Worm (Caenorhabditis elegans) whole organism, L1 larva: ENCODE results near the gene K01A2.4.
A peak's percentile ranks its signal among the peaks of the same experiment; 100 is the strongest.

Experiments
- C04F5.9 ChIP-seq: sonication (generic microtip); optimal IDR thresholded peaks from 2 replicates; lab custom pipeline; 2016; ENCODE audit warnings: missing genetic modification characterization, missing compliant biosample characterization
- F16B12.6 ChIP-seq: fragments of 150-350 bp; optimal IDR thresholded peaks from 2 replicates; lab custom pipeline; 2014; ENCODE audit warnings: missing biosample characterization, missing genetic modification characterization
- aha-1 ChIP-seq: fragments of 150-350 bp; optimal IDR thresholded peaks from 2 replicates; lab custom pipeline; 2014; ENCODE audit warnings: missing biosample characterization, missing genetic modification characterization
- alr-1 ChIP-seq: fragments of 200-800 bp; sonication (Bioruptor generic); optimal IDR thresholded peaks from 2 replicates; lab custom pipeline; 2018; ENCODE audit warnings: borderline replicate concordance, mild to moderate bottlenecking, missing genetic modification characterization, missing compliant biosample characterization
- blmp-1 ChIP-seq: fragments of 150-350 bp; optimal IDR thresholded peaks from 2 replicates; lab custom pipeline; 2014; ENCODE audit warnings: missing biosample characterization, missing genetic modification characterization
- ceh-63 ChIP-seq: fragments of 200-800 bp; sonication (Bioruptor generic); optimal IDR thresholded peaks from 2 replicates; lab custom pipeline; 2018; ENCODE audit warnings: mild to moderate bottlenecking, missing genetic modification characterization, missing compliant biosample characterization
- ceh-8 ChIP-seq: fragments of 200-800 bp; sonication (Bioruptor generic); optimal IDR thresholded peaks from 2 replicates; lab custom pipeline; 2018; ENCODE audit warnings: mild to moderate bottlenecking, missing genetic modification characterization, moderate library complexity, missing compliant biosample characterization
- ceh-82 ChIP-seq, 3 experiments: fragments of 150-350 bp in 1 of 3; sonication (generic microtip) in 2 of 3; optimal IDR thresholded peaks; 2 replicates each; lab custom pipeline; 2014 to 2017; ENCODE audit warnings: missing biosample characterization in 3 of 3, missing genetic modification characterization in 3 of 3
- ces-1 ChIP-seq: fragments of 150-350 bp; optimal IDR thresholded peaks from 2 replicates; lab custom pipeline; 2014; ENCODE audit warnings: missing biosample characterization, missing genetic modification reagents, missing genetic modification characterization
- dpl-1 ChIP-seq, 3 experiments: fragments of 150-350 bp in 2 of 3; sonication (generic microtip) in 1 of 3; optimal IDR thresholded peaks; 2 replicates each; lab custom pipeline; 2014 to 2017; ENCODE audit warnings: missing biosample characterization in 3 of 3, missing genetic modification characterization in 3 of 3, missing genetic modification reagents in 3 of 3
- dsc-1 ChIP-seq: sonication (generic microtip); optimal IDR thresholded peaks from 2 replicates; lab custom pipeline; 2016; ENCODE audit warnings: mild to moderate bottlenecking, missing genetic modification characterization, missing compliant biosample characterization
- efl-1 ChIP-seq, 4 experiments: fragments of 150-350 bp; optimal IDR thresholded peaks in 3 of 4; peaks in 1 of 4; 1 replicate in 1 of 4; 2 replicates in 3 of 4; lab custom pipeline; 2014; ENCODE audit warnings: missing biosample characterization in 2 of 4, missing genetic modification characterization in 2 of 4, missing genetic modification reagents in 2 of 4
- elt-2 ChIP-seq: sonication (generic microtip); optimal IDR thresholded peaks from 2 replicates; lab custom pipeline; 2016; ENCODE audit warnings: missing genetic modification characterization, mild to moderate bottlenecking, inconsistent platforms, missing compliant biosample characterization, missing genetic modification reagents
- elt-3 ChIP-seq, 6 experiments: fragments of 150-350 bp in 1 of 6; sonication (generic microtip); optimal IDR thresholded peaks; 2 replicates each; lab custom pipeline; 2017 to 2018; ENCODE audit warnings: missing biosample characterization in 6 of 6, missing genetic modification characterization in 6 of 6, inconsistent platforms in 1 of 6
- hlh-17 ChIP-seq: fragments of 200-800 bp; sonication (Bioruptor generic); optimal IDR thresholded peaks from 2 replicates; lab custom pipeline; 2018; ENCODE audit warnings: missing genetic modification characterization, mild to moderate bottlenecking, missing compliant biosample characterization, moderate library complexity, borderline replicate concordance
- hlh-4 ChIP-seq: sonication (generic microtip); optimal IDR thresholded peaks from 2 replicates; lab custom pipeline; 2016; ENCODE audit warnings: mild to moderate bottlenecking, missing genetic modification characterization, missing compliant biosample characterization
- isw-1 ChIP-seq: fragments of 200-800 bp; sonication (Bioruptor generic); IDR thresholded peaks from 2 replicates; pipeline ENCODE4 v1.3.6; 2022; ENCODE audit warnings: missing genetic modification characterization, missing compliant biosample characterization
- lin-14 ChIP-seq: fragments of 200-800 bp; sonication (Bioruptor generic); optimal IDR thresholded peaks from 2 replicates; lab custom pipeline; 2018; ENCODE audit warnings: mild to moderate bottlenecking, missing genetic modification characterization, moderate library complexity, missing compliant biosample characterization
- lin-15B ChIP-seq: fragments of 150-350 bp; sonication (generic microtip); optimal IDR thresholded peaks from 3 replicates; lab custom pipeline; 2014; ENCODE audit warnings: missing biosample characterization, missing genetic modification characterization
- lin-35 ChIP-seq, 2 experiments: fragments of 150-350 bp; optimal IDR thresholded peaks; 2 replicates each; lab custom pipeline; 2014; ENCODE audit warnings: missing biosample characterization in 2 of 2, missing genetic modification characterization in 2 of 2, missing genetic modification reagents in 2 of 2
- lsy-2 ChIP-seq, 2 experiments: fragments of 150-350 bp; optimal IDR thresholded peaks; 2 replicates each; lab custom pipeline; 2014; ENCODE audit warnings: missing biosample characterization in 2 of 2, missing genetic modification characterization in 2 of 2
- mep-1 ChIP-seq: fragments of 150-350 bp; optimal IDR thresholded peaks from 2 replicates; lab custom pipeline; 2014; ENCODE audit warnings: missing biosample characterization, missing genetic modification characterization
- nhr-19 ChIP-seq: fragments of 200-800 bp; sonication (Bioruptor generic); conservative IDR thresholded peaks from 2 replicates; pipeline ENCODE4 v1.3.6; 2022; ENCODE audit warnings: missing genetic modification characterization, missing compliant biosample characterization
- nhr-20 ChIP-seq: sonication (generic microtip); optimal IDR thresholded peaks from 2 replicates; lab custom pipeline; 2016; ENCODE audit warnings: mild to moderate bottlenecking, missing genetic modification characterization, missing compliant biosample characterization
- nhr-47 ChIP-seq: sonication (generic microtip); optimal IDR thresholded peaks from 2 replicates; lab custom pipeline; 2016; ENCODE audit warnings: mild to moderate bottlenecking, missing genetic modification characterization, moderate library complexity, missing compliant biosample characterization
- nhr-71 ChIP-seq: sonication (generic microtip); optimal IDR thresholded peaks from 2 replicates; lab custom pipeline; 2016; ENCODE audit warnings: mild to moderate bottlenecking, missing genetic modification characterization, moderate library complexity, missing compliant biosample characterization
- nhr-76 ChIP-seq: sonication (generic microtip); optimal IDR thresholded peaks from 2 replicates; lab custom pipeline; 2017; ENCODE audit warnings: missing biosample characterization, missing genetic modification characterization
- nhr-85 ChIP-seq: sonication (generic microtip); peaks from one replicate; lab custom pipeline; 2016; ENCODE audit warnings: missing genetic modification characterization, inconsistent platforms, missing compliant biosample characterization
- nhr-90 ChIP-seq: sonication (generic microtip); optimal IDR thresholded peaks from 2 replicates; lab custom pipeline; 2016; ENCODE audit warnings: mild to moderate bottlenecking, missing genetic modification characterization, missing compliant biosample characterization; ENCODE audit not compliant: poor library complexity
- pqm-1 ChIP-seq: sonication (generic microtip); optimal IDR thresholded peaks from 3 replicates; lab custom pipeline; 2017; ENCODE audit warnings: missing biosample characterization, missing genetic modification characterization
- rnt-1 ChIP-seq: sonication (generic microtip); optimal IDR thresholded peaks from 2 replicates; lab custom pipeline; 2016; ENCODE audit warnings: mild to moderate bottlenecking, missing genetic modification characterization, moderate library complexity, missing compliant biosample characterization
- skn-1 ChIP-seq: fragments of 150-350 bp; optimal IDR thresholded peaks from 2 replicates; lab custom pipeline; 2014; ENCODE audit warnings: missing biosample characterization, missing genetic modification characterization
- snpc-4 ChIP-seq: fragments of 150-350 bp; optimal IDR thresholded peaks from 2 replicates; lab custom pipeline; 2014; ENCODE audit warnings: missing biosample characterization, missing genetic modification characterization
- snu-23 ChIP-seq: sonication (generic microtip); optimal IDR thresholded peaks from 2 replicates; lab custom pipeline; 2016; ENCODE audit warnings: missing genetic modification characterization, missing compliant biosample characterization
- swsn-7 ChIP-seq: sonication (generic microtip); optimal IDR thresholded peaks from 2 replicates; lab custom pipeline; 2016; ENCODE audit warnings: missing genetic modification characterization, missing compliant biosample characterization
- tbx-2 ChIP-seq: sonication (generic microtip); optimal IDR thresholded peaks from 2 replicates; lab custom pipeline; 2016; ENCODE audit warnings: missing genetic modification characterization, missing compliant biosample characterization
- tlp-1 ChIP-seq: fragments of 150-350 bp; optimal IDR thresholded peaks from 2 replicates; lab custom pipeline; 2014; ENCODE audit warnings: missing biosample characterization, missing genetic modification characterization
- unc-130 ChIP-seq: fragments of 150-350 bp; optimal IDR thresholded peaks from 2 replicates; lab custom pipeline; 2017; ENCODE audit warnings: missing biosample characterization, missing genetic modification characterization, inconsistent platforms
- unc-86 ChIP-seq: sonication (generic microtip); optimal IDR thresholded peaks from 2 replicates; lab custom pipeline; 2016; ENCODE audit warnings: missing genetic modification characterization, missing compliant biosample characterization
- vab-15 ChIP-seq: sonication (generic microtip); optimal IDR thresholded peaks from 2 replicates; lab custom pipeline; 2017; ENCODE audit warnings: missing genotype, mild to moderate bottlenecking, missing genetic modification characterization, missing compliant biosample characterization
- xbp-1 ChIP-seq: sonication (generic microtip); optimal IDR thresholded peaks from 2 replicates; lab custom pipeline; 2016; ENCODE audit warnings: missing genetic modification characterization, missing compliant biosample characterization

The K01A2.4 gene

ce11 chrII:340224-340623 lies 33.0 kb downstream of the K01A2.4 start, which contains the start of gene clc-31:
Gene clc-31 (plus strand): TSS chrII:340524.
- no peak for TF ChIP-seq tbx-2 (tag; lab: Kevin White, UChicago)
- peak; percentile 87 for TF ChIP-seq ceh-8 (GFP tag; lab: Kevin White, UChicago)
- no peak for TF ChIP-seq hlh-17 (GFP tag; lab: Kevin White, UChicago)

- TF ChIP-seq snu-23 (GFP tag; lab: Kevin White, UChicago) (no peak), dsc-1 (tag; lab: Kevin White, UChicago) (no peak), elt-2 (tag; lab: Kevin White, UChicago) (no peak), efl-1 (optimal IDR thresholded peaks at IDR 0.05; lab: Kevin White, UChicago) (no peak), efl-1 (GFP tag; optimal IDR thresholded peaks at IDR 0.05 in 1 of 2; lab: Kevin White, UChicago) (peak in 1 of 2 experiments; percentile 28), nhr-85 (tag; lab: Kevin White, UChicago) (no peak)
Measured at ce11 chrII:340714-341113, 33.5 kb downstream of the K01A2.4 start.

- TF ChIP-seq vab-15, result no peak
- TF ChIP-seq nhr-19, result no peak
- TF ChIP-seq hlh-17 (GFP tag; lab: Kevin White, UChicago), result no peak
- no peak for TF ChIP-seq lsy-2 (tag; optimal IDR thresholded peaks at IDR 0.05; lab: Kevin White, UChicago)
- TF ChIP-seq unc-130 (tag; lab: Kevin White, UChicago), result no peak
- no peak for TF ChIP-seq snu-23 (GFP tag; lab: Kevin White, UChicago)
- TF ChIP-seq nhr-90, result no peak
- TF ChIP-seq aha-1 (tag; lab: Kevin White, UChicago), result no peak
- TF ChIP-seq hlh-4 (tag; lab: Kevin White, UChicago), result no peak
- TF ChIP-seq nhr-20 (tag; lab: Kevin White, UChicago), result no peak
- TF ChIP-seq lin-35 (GFP tag; optimal IDR thresholded peaks at IDR 0.05; lab: Kevin White, UChicago), result no peak
- TF ChIP-seq snpc-4 (tag; lab: Kevin White, UChicago), result no peak
- no peak for TF ChIP-seq tbx-2 (tag; lab: Kevin White, UChicago)
- TF ChIP-seq rnt-1 (tag; lab: Kevin White, UChicago), result no peak
- TF ChIP-seq ceh-63, result no peak
- no peak for TF ChIP-seq lin-15B (tag; lab: Kevin White, UChicago)
- no peak for TF ChIP-seq lin-14 (GFP tag; lab: Kevin White, UChicago)
Measured at ce11 chrII:341282-341681, 34.0 kb downstream of the K01A2.4 start.

- no peak for TF ChIP-seq nhr-76
- TF ChIP-seq ceh-82 (tag; optimal IDR thresholded peaks at IDR 0.05; lab: Kevin White, UChicago), result peak; percentile 31 to 52 (median 41)
- peak; percentile 50 for TF ChIP-seq mep-1 (tag; lab: Kevin White, UChicago)
- TF ChIP-seq unc-130 (tag; lab: Kevin White, UChicago), result peak; percentile 24
- peak; percentile 4 for TF ChIP-seq ces-1 (GFP tag; lab: Kevin White, UChicago)
- TF ChIP-seq hlh-4 (tag; lab: Kevin White, UChicago), result no peak
- peak; percentile 46 for TF ChIP-seq tbx-2 (tag; lab: Kevin White, UChicago)
- TF ChIP-seq efl-1 (optimal IDR thresholded peaks at IDR 0.05; lab: Kevin White, UChicago), result peak; percentile 62 to 65
- TF ChIP-seq efl-1 (GFP tag; optimal IDR thresholded peaks at IDR 0.05 in 1 of 2; lab: Kevin White, UChicago), result peak; percentile 53 to 90
- TF ChIP-seq skn-1, result peak; percentile 39
- no peak for TF ChIP-seq alr-1 (tag; lab: Kevin White, UChicago)
- 0 out of 2 replicates have a peak, but pooled peaks have one; percentile 23 for TF ChIP-seq nhr-19
- TF ChIP-seq ceh-8 (GFP tag; lab: Kevin White, UChicago), result peak; percentile 90
- TF ChIP-seq blmp-1 (tag; lab: Kevin White, UChicago), result peak; percentile 4
- TF ChIP-seq F16B12.6, result peak; percentile 43
- TF ChIP-seq snu-23 (GFP tag; lab: Kevin White, UChicago), result peak; percentile 58
- no peak for TF ChIP-seq snpc-4 (tag; lab: Kevin White, UChicago)
- no peak for TF ChIP-seq pqm-1 (tag; lab: Kevin White, UChicago)
- peak; percentile 34 for TF ChIP-seq unc-86 (tag; lab: Kevin White, UChicago)
- TF ChIP-seq lin-15B (tag; lab: Kevin White, UChicago), result no peak
- peak; percentile 21 for TF ChIP-seq dsc-1 (tag; lab: Kevin White, UChicago)
- TF ChIP-seq dpl-1 (GFP tag; optimal IDR thresholded peaks at IDR 0.05; lab: Kevin White, UChicago), result peak; percentile 14 to 59 (median 23)
- TF ChIP-seq isw-1, result peak; percentile 47; the same call in 1 of the 2 replicates
- TF ChIP-seq nhr-71 (tag; lab: Kevin White, UChicago), result peak; percentile 67
- peak; percentile 66 for TF ChIP-seq swsn-7 (tag; lab: Kevin White, UChicago)
- no peak for TF ChIP-seq tlp-1 (tag; lab: Kevin White, UChicago)
- peak; percentile 74 for TF ChIP-seq nhr-47 (tag; lab: Kevin White, UChicago)
- peak; percentile 11 for TF ChIP-seq nhr-20 (tag; lab: Kevin White, UChicago)
- TF ChIP-seq xbp-1 (tag; lab: Kevin White, UChicago), result peak; percentile 48
- peak; percentile 39 for TF ChIP-seq nhr-85 (tag; lab: Kevin White, UChicago)
- TF ChIP-seq lin-35 (GFP tag; optimal IDR thresholded peaks at IDR 0.05; lab: Kevin White, UChicago), result peak; percentile 51 to 52
- peak; percentile 9 for TF ChIP-seq C04F5.9
- no peak for TF ChIP-seq elt-3 (tag; optimal IDR thresholded peaks at IDR 0.05; lab: Kevin White, UChicago)
- no peak for TF ChIP-seq elt-2 (tag; lab: Kevin White, UChicago)
- peak; percentile 55 to 58 for TF ChIP-seq lsy-2 (tag; optimal IDR thresholded peaks at IDR 0.05; lab: Kevin White, UChicago)
Measured at ce11 chrII:347734-348133, 40.5 kb downstream of the K01A2.4 start, which contains the start of gene D1069.3. Gene D1069.3 (minus strand): TSS chrII:347891.
